Worm (Caenorhabditis elegans) whole organism, L4 larva: ENCODE results near the gene C07A9.10.

Experiments
- F37D6.2 ChIP-seq: sonication (generic microtip); optimal IDR thresholded peaks from 2 replicates; lab custom pipeline; 2016; ENCODE audit warnings: mild to moderate bottlenecking, missing genetic modification characterization, missing compliant biosample characterization
- ama-1 ChIP-seq: fragments of 150-350 bp; optimal IDR thresholded peaks from 2 replicates; lab custom pipeline; 2014; ENCODE audit warnings: inconsistent platforms, mixed read lengths
- cey-2 ChIP-seq: sonication (generic microtip); optimal IDR thresholded peaks from 3 replicates; lab custom pipeline; 2017; ENCODE audit warnings: missing genetic modification characterization, mild to moderate bottlenecking, missing compliant biosample characterization, antibody characterized with exemption, borderline replicate concordance; ENCODE audit not compliant: insufficient read depth
- jun-1 ChIP-seq: fragments of 150-350 bp; optimal IDR thresholded peaks from 2 replicates; lab custom pipeline; 2014; ENCODE audit warnings: missing biosample characterization, missing genetic modification reagents, missing genetic modification characterization
- lin-15B ChIP-seq: fragments of 150-350 bp; sonication (generic microtip); optimal IDR thresholded peaks from 3 replicates; lab custom pipeline; 2014; ENCODE audit warnings: missing biosample characterization, missing genetic modification characterization
- nhr-25 ChIP-seq: sonication (generic microtip); optimal IDR thresholded peaks from 2 replicates; lab custom pipeline; 2017; ENCODE audit warnings: missing genetic modification characterization, mild to moderate bottlenecking, missing compliant biosample characterization, antibody characterized with exemption, moderate library complexity, borderline replicate concordance; ENCODE audit not compliant: insufficient read depth
- pha-4 ChIP-seq, 2 experiments: fragments of 150-350 bp in 1 of 2; fragments of 200-800 bp in 1 of 2; sonication (Bioruptor generic) in 1 of 2; IDR thresholded peaks in 1 of 2; optimal IDR thresholded peaks in 1 of 2; 2 replicates each; pipeline versions ENCODE4 v1.3.6 to Lab custom; 2014 to 2022; ENCODE audit warnings: missing genetic modification characterization in 2 of 2, missing genetic modification reagents in 2 of 2, missing biosample characterization in 1 of 2, missing compliant biosample characterization in 1 of 2
- php-3 ChIP-seq: fragments of 200-800 bp; sonication (Bioruptor generic); IDR thresholded peaks from 2 replicates; pipeline ENCODE4 v1.3.6; 2022; ENCODE audit warnings: missing genetic modification reagents, missing genetic modification characterization, missing compliant biosample characterization
- unc-62 ChIP-seq, 3 experiments: fragments of 150-350 bp in 1 of 3; sonication (generic microtip); optimal IDR thresholded peaks in 2 of 3; peaks in 1 of 3; 1 replicate in 1 of 3; 2 replicates in 2 of 3; lab custom pipeline; 2014 to 2017; ENCODE audit warnings: missing biosample characterization in 3 of 3, missing genetic modification characterization in 3 of 3, missing genetic modification reagents in 3 of 3, missing genotype in 1 of 3

DNA sequence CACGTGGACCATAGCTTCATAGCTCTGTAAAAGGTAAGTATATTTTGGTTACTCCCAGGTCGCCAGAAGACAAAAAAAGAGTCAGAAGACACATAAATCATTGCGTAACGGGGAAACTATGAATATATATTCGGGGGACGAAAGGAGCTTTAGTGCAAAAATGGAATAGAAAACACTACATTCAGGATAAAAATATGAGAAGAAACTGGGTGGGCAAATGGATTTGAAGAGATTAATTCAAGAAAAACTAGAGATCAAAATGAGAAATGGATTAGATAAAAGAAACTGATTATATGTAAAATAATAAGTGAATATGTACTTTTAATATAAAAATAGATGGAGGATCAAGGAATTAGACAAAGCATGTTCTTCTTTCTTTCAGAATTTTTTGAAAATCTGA is 41.6 kb upstream of the C07A9.10 start, which contains the start of gene C07A9.12:
- TF ChIP-seq lin-15B (tag; lab: Kevin White, UChicago) = no peak
- no peak for TF ChIP-seq jun-1
- TF ChIP-seq F37D6.2 = no peak
- TF ChIP-seq pha-4 (GFP tag; IDR thresholded peaks at IDR 0.05; lab: Robert Waterston, UW) = no peak
- TF ChIP-seq pha-4 (tag; optimal IDR thresholded peaks at IDR 0.05; lab: Kevin White, UChicago) = no peak
- no peak for TF ChIP-seq ama-1 (lab: Kevin White, UChicago)
- TF ChIP-seq unc-62 (GFP tag; optimal IDR thresholded peaks at IDR 0.05 in 1 of 2; lab: Kevin White, UChicago) = no peak
- no peak for TF ChIP-seq unc-62 (tag; optimal IDR thresholded peaks at IDR 0.05; lab: Kevin White, UChicago)
- TF ChIP-seq cey-2 (tag; lab: Kevin White, UChicago) = no peak
- TF ChIP-seq nhr-25 (tag; lab: Kevin White, UChicago) = no peak
- TF ChIP-seq php-3 = no peak
